Worm (Caenorhabditis elegans): ENCODE measurements around the gene R11D1.10.

ce11 chrV:12763291-12763995 is 34.1 kb downstream of the R11D1.10 start, which contains the start of the genes abcf-1 and scc-3:
- TF ChIP-seq ztf-23 (GFP tag; IDR thresholded peaks at IDR 0.05) (no peak), klf-2 (GFP tag; conservative IDR thresholded peaks at IDR 0.05) (no peak), tab-1 (GFP tag; IDR thresholded peaks at IDR 0.05) (no peak)

Data from whole organism, midembryonic.